Worm (Caenorhabditis elegans) whole organism, L4 larva: ENCODE results near the gene C07A4.3.

Source experiments
- aly-2 ChIP-seq: sonication (generic microtip); optimal IDR thresholded peaks from 2 replicates; lab custom pipeline; 2018; ENCODE audit warnings: missing biosample characterization, missing genetic modification characterization
- cey-2 ChIP-seq: sonication (generic microtip); optimal IDR thresholded peaks from 3 replicates; lab custom pipeline; 2017; ENCODE audit warnings: missing genetic modification characterization, mild to moderate bottlenecking, missing compliant biosample characterization, antibody characterized with exemption, borderline replicate concordance; ENCODE audit not compliant: insufficient read depth
- mdl-1 ChIP-seq, 2 experiments: fragments of 150-350 bp in 1 of 2; sonication (generic microtip) in 1 of 2; optimal IDR thresholded peaks; 2 replicates each; lab custom pipeline; 2014 to 2017; ENCODE audit warnings: missing biosample characterization in 2 of 2, missing genetic modification characterization in 2 of 2

DNA sequence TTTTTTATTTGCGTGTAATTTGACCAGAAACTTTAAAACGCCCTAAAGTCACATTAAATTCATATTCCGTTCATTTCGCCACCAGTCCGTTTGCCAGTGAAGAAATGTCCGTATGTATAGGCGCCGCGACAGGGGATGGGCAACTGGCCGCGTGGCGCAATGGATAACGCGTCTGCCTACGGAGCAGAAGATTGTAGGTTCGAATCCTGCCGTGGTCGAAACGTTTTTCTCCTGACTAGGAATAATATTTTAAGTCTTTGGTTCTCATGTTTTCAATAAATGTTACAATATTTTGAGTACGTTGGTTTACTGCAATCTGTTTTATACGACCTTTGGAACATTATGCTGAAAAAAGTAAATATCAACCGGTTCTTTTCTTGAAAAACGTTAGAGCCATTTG lies 29.8 kb upstream of the C07A4.3 start:
- TF ChIP-seq cey-2 (tag; lab: Kevin White, UChicago) (no peak), aly-2 (tag; lab: Kevin White, UChicago) (no peak), mdl-1 (tag; optimal IDR thresholded peaks at IDR 0.05; lab: Kevin White, UChicago) (no peak)
